Worm (Caenorhabditis elegans): ENCODE results near the gene cdf-1.

- TF ChIP-seq ama-1 (optimal IDR thresholded peaks at IDR 0.05) (no peak), fkh-10 (GFP tag; optimal IDR thresholded peaks at IDR 0.05) (no peak), F16B12.6 (tag; optimal IDR thresholded peaks at IDR 0.05) (no peak), lsy-2 (tag; optimal IDR thresholded peaks at IDR 0.05) (peak; percentile 14 to 51), fos-1 (tag; optimal IDR thresholded peaks at IDR 0.05) (no peak), pqm-1 (tag; optimal IDR thresholded peaks at IDR 0.05) (no peak), C34B4.2 (tag; optimal IDR thresholded peaks at IDR 0.05) (no peak), nhr-77 (tag; optimal IDR thresholded peaks at IDR 0.05) (no peak), xbp-1 (tag; optimal IDR thresholded peaks at IDR 0.05) (peak; percentile 54), egl-27 (tag; optimal IDR thresholded peaks at IDR 0.05) (no peak), skn-1 (tag; optimal IDR thresholded peaks at IDR 0.05) (no peak), elt-2 (tag; optimal IDR thresholded peaks at IDR 0.05) (no peak), nhr-12 (tag; optimal IDR thresholded peaks at IDR 0.05) (no peak), lin-13 (GFP tag; optimal IDR thresholded peaks at IDR 0.05) (peak; percentile 50)
Observed at ce11 chrX:6505008-6505407, at the start of gene cdf-1.
